Worm (Caenorhabditis elegans): ENCODE measurements around the gene mix-1.

ce11 chrII:10847057-10847456 is 23.0 kb downstream of the mix-1 start:
- TF ChIP-seq unc-62 (GFP tag; optimal IDR thresholded peaks at IDR 0.05) (no peak), snpc-4 (tag; optimal IDR thresholded peaks at IDR 0.05) (no peak)
